Worm (Caenorhabditis elegans) whole organism, L1 larva: ENCODE data around the gene spcs-2.
A peak's percentile ranks its signal among the peaks of the same experiment; 100 is the strongest.

ENCODE experiments used
- C16A3.4 ChIP-seq: fragments of 150-350 bp; optimal IDR thresholded peaks from 2 replicates; lab custom pipeline; 2014; ENCODE audit warnings: missing biosample characterization, missing genetic modification characterization
- alr-1 ChIP-seq: fragments of 200-800 bp; sonication (Bioruptor generic); optimal IDR thresholded peaks from 2 replicates; lab custom pipeline; 2018; ENCODE audit warnings: borderline replicate concordance, mild to moderate bottlenecking, missing genetic modification characterization, missing compliant biosample characterization
- aly-2 ChIP-seq: fragments of 150-350 bp; optimal IDR thresholded peaks from 2 replicates; lab custom pipeline; 2014; ENCODE audit warnings: missing biosample characterization, missing genetic modification characterization
- ama-1 ChIP-seq: fragments of 150-350 bp; optimal IDR thresholded peaks from 2 replicates; lab custom pipeline; 2014
- blmp-1 ChIP-seq: fragments of 150-350 bp; optimal IDR thresholded peaks from 2 replicates; lab custom pipeline; 2014; ENCODE audit warnings: missing biosample characterization, missing genetic modification characterization
- ceh-82 ChIP-seq, 3 experiments: fragments of 150-350 bp in 1 of 3; sonication (generic microtip) in 2 of 3; optimal IDR thresholded peaks; 2 replicates each; lab custom pipeline; 2014 to 2017; ENCODE audit warnings: missing biosample characterization in 3 of 3, missing genetic modification characterization in 3 of 3
- ceh-88 ChIP-seq: fragments of 200-800 bp; sonication (Bioruptor generic); IDR thresholded peaks from 2 replicates; pipeline ENCODE4 v1.3.6; 2022; ENCODE audit warnings: missing genetic modification characterization, missing compliant biosample characterization
- ces-1 ChIP-seq: fragments of 150-350 bp; optimal IDR thresholded peaks from 2 replicates; lab custom pipeline; 2014; ENCODE audit warnings: missing biosample characterization, missing genetic modification reagents, missing genetic modification characterization
- dpl-1 ChIP-seq, 3 experiments: fragments of 150-350 bp in 2 of 3; sonication (generic microtip) in 1 of 3; optimal IDR thresholded peaks; 2 replicates each; lab custom pipeline; 2014 to 2017; ENCODE audit warnings: missing biosample characterization in 3 of 3, missing genetic modification characterization in 3 of 3, missing genetic modification reagents in 3 of 3
- efl-1 ChIP-seq, 4 experiments: fragments of 150-350 bp; optimal IDR thresholded peaks in 3 of 4; peaks in 1 of 4; 1 replicate in 1 of 4; 2 replicates in 3 of 4; lab custom pipeline; 2014; ENCODE audit warnings: missing biosample characterization in 2 of 4, missing genetic modification characterization in 2 of 4, missing genetic modification reagents in 2 of 4
- elt-2 ChIP-seq: sonication (generic microtip); optimal IDR thresholded peaks from 2 replicates; lab custom pipeline; 2016; ENCODE audit warnings: missing genetic modification characterization, mild to moderate bottlenecking, inconsistent platforms, missing compliant biosample characterization, missing genetic modification reagents
- elt-3 ChIP-seq, 6 experiments: fragments of 150-350 bp in 1 of 6; sonication (generic microtip); optimal IDR thresholded peaks; 2 replicates each; lab custom pipeline; 2017 to 2018; ENCODE audit warnings: missing biosample characterization in 6 of 6, missing genetic modification characterization in 6 of 6, inconsistent platforms in 1 of 6
- fkh-4 ChIP-seq: sonication (generic microtip); optimal IDR thresholded peaks from 2 replicates; lab custom pipeline; 2016; ENCODE audit warnings: missing compliant biosample characterization, missing genetic modification characterization, borderline replicate concordance
- fkh-8 ChIP-seq: sonication (generic microtip); optimal IDR thresholded peaks from 2 replicates; lab custom pipeline; 2016; ENCODE audit warnings: mild to moderate bottlenecking, missing genetic modification characterization, missing compliant biosample characterization
- grh-1 ChIP-seq: fragments of 200-800 bp; sonication (Bioruptor generic); IDR thresholded peaks from 2 replicates; pipeline ENCODE4 v1.3.6; 2022; ENCODE audit warnings: missing genetic modification reagents, missing genetic modification characterization, missing compliant biosample characterization
- hlh-4 ChIP-seq: sonication (generic microtip); optimal IDR thresholded peaks from 2 replicates; lab custom pipeline; 2016; ENCODE audit warnings: mild to moderate bottlenecking, missing genetic modification characterization, missing compliant biosample characterization
- hpl-2 ChIP-seq: fragments of 150-350 bp; optimal IDR thresholded peaks from 2 replicates; lab custom pipeline; 2014; ENCODE audit warnings: missing biosample characterization, missing genetic modification reagents, missing genetic modification characterization
- isw-1 ChIP-seq: fragments of 200-800 bp; sonication (Bioruptor generic); IDR thresholded peaks from 2 replicates; pipeline ENCODE4 v1.3.6; 2022; ENCODE audit warnings: missing genetic modification characterization, missing compliant biosample characterization
- lin-13 ChIP-seq: fragments of 150-350 bp; optimal IDR thresholded peaks from 2 replicates; lab custom pipeline; 2014; ENCODE audit warnings: missing biosample characterization, missing genetic modification reagents, missing genetic modification characterization
- lin-14 ChIP-seq: fragments of 200-800 bp; sonication (Bioruptor generic); optimal IDR thresholded peaks from 2 replicates; lab custom pipeline; 2018; ENCODE audit warnings: mild to moderate bottlenecking, missing genetic modification characterization, moderate library complexity, missing compliant biosample characterization
- lir-3 ChIP-seq: sonication (generic microtip); optimal IDR thresholded peaks from 2 replicates; lab custom pipeline; 2016; ENCODE audit warnings: mild to moderate bottlenecking, missing genetic modification characterization, moderate library complexity, missing compliant biosample characterization; ENCODE audit not compliant: poor library complexity
- lsy-2 ChIP-seq, 2 experiments: fragments of 150-350 bp; optimal IDR thresholded peaks; 2 replicates each; lab custom pipeline; 2014; ENCODE audit warnings: missing biosample characterization in 2 of 2, missing genetic modification characterization in 2 of 2
- mab-9 ChIP-seq: fragments of 200-800 bp; sonication (Bioruptor generic); IDR thresholded peaks from 2 replicates; pipeline ENCODE4 v1.3.6; 2022; ENCODE audit warnings: missing genetic modification reagents, missing genetic modification characterization, missing compliant biosample characterization
- mef-2 ChIP-seq: fragments of 150-350 bp; optimal IDR thresholded peaks from 2 replicates; lab custom pipeline; 2014; ENCODE audit warnings: missing biosample characterization, missing genetic modification characterization
- nhr-11 ChIP-seq: fragments of 150-350 bp; optimal IDR thresholded peaks from 2 replicates; lab custom pipeline; 2014; ENCODE audit warnings: missing biosample characterization, missing genetic modification characterization
- nhr-12 ChIP-seq: sonication (generic microtip); optimal IDR thresholded peaks from 2 replicates; lab custom pipeline; 2017; ENCODE audit warnings: missing biosample characterization, missing genetic modification characterization
- nhr-20 ChIP-seq: sonication (generic microtip); optimal IDR thresholded peaks from 2 replicates; lab custom pipeline; 2016; ENCODE audit warnings: mild to moderate bottlenecking, missing genetic modification characterization, missing compliant biosample characterization
- nhr-47 ChIP-seq: sonication (generic microtip); optimal IDR thresholded peaks from 2 replicates; lab custom pipeline; 2016; ENCODE audit warnings: mild to moderate bottlenecking, missing genetic modification characterization, moderate library complexity, missing compliant biosample characterization
- nhr-84 ChIP-seq: sonication (generic microtip); optimal IDR thresholded peaks from 2 replicates; lab custom pipeline; 2017; ENCODE audit warnings: missing biosample characterization, missing genetic modification characterization
- pax-3 ChIP-seq: fragments of 200-800 bp; sonication (Bioruptor generic); optimal IDR thresholded peaks from 2 replicates; lab custom pipeline; 2018; ENCODE audit warnings: mild to moderate bottlenecking, missing genetic modification characterization, moderate library complexity, missing compliant biosample characterization
- snpc-4 ChIP-seq: fragments of 150-350 bp; optimal IDR thresholded peaks from 2 replicates; lab custom pipeline; 2014; ENCODE audit warnings: missing biosample characterization, missing genetic modification characterization
- snu-23 ChIP-seq: sonication (generic microtip); optimal IDR thresholded peaks from 2 replicates; lab custom pipeline; 2016; ENCODE audit warnings: missing genetic modification characterization, missing compliant biosample characterization
- sup-37 ChIP-seq: fragments of 200-800 bp; sonication (Bioruptor generic); optimal IDR thresholded peaks from 2 replicates; lab custom pipeline; 2018; ENCODE audit warnings: mild to moderate bottlenecking, missing genetic modification characterization, missing compliant biosample characterization
- swsn-7 ChIP-seq: sonication (generic microtip); optimal IDR thresholded peaks from 2 replicates; lab custom pipeline; 2016; ENCODE audit warnings: missing genetic modification characterization, missing compliant biosample characterization
- tlp-1 ChIP-seq: fragments of 150-350 bp; optimal IDR thresholded peaks from 2 replicates; lab custom pipeline; 2014; ENCODE audit warnings: missing biosample characterization, missing genetic modification characterization
- unc-130 ChIP-seq: fragments of 150-350 bp; optimal IDR thresholded peaks from 2 replicates; lab custom pipeline; 2017; ENCODE audit warnings: missing biosample characterization, missing genetic modification characterization, inconsistent platforms
- unc-30 ChIP-seq: sonication (generic microtip); optimal IDR thresholded peaks from 2 replicates; lab custom pipeline; 2017; ENCODE audit warnings: missing biosample characterization, missing genetic modification characterization
- vab-15 ChIP-seq: sonication (generic microtip); optimal IDR thresholded peaks from 2 replicates; lab custom pipeline; 2017; ENCODE audit warnings: missing genotype, mild to moderate bottlenecking, missing genetic modification characterization, missing compliant biosample characterization
- zip-4 ChIP-seq: fragments of 200-800 bp; sonication (Bioruptor generic); optimal IDR thresholded peaks from 2 replicates; lab custom pipeline; 2018; ENCODE audit warnings: mild to moderate bottlenecking, missing genetic modification characterization, moderate library complexity, missing compliant biosample characterization
- ztf-11 ChIP-seq, 2 experiments: sonication (generic microtip); optimal IDR thresholded peaks; 2 replicates each; lab custom pipeline; 2016 to 2017; ENCODE audit warnings: missing genetic modification characterization in 2 of 2, missing biosample characterization in 1 of 2, missing compliant biosample characterization in 1 of 2

The spcs-2 gene

ce11 chrIII:12848981-12849589 is 25.7 kb upstream of the spcs-2 start (continued):
- peak; percentile 85 to 99 (median 96) for TF ChIP-seq elt-3 (tag; optimal IDR thresholded peaks at IDR 0.05; lab: Kevin White, UChicago)
- TF ChIP-seq C16A3.4 (tag; lab: Kevin White, UChicago): no peak
- no peak for TF ChIP-seq elt-2 (tag; lab: Kevin White, UChicago)
- TF ChIP-seq nhr-20: peak; percentile 83
- no peak for TF ChIP-seq fkh-8 (tag; lab: Kevin White, UChicago)
- TF ChIP-seq unc-30 (tag; lab: Kevin White, UChicago): no peak
- no peak for TF ChIP-seq snpc-4
- no peak for TF ChIP-seq ceh-82 (tag; optimal IDR thresholded peaks at IDR 0.05; lab: Kevin White, UChicago)
- TF ChIP-seq nhr-84 (tag; lab: Kevin White, UChicago): no peak
- TF ChIP-seq lsy-2 (tag; optimal IDR thresholded peaks at IDR 0.05; lab: Kevin White, UChicago): peak; percentile 25 to 70
- TF ChIP-seq fkh-4 (tag; lab: Kevin White, UChicago): no peak
- TF ChIP-seq alr-1 (tag; lab: Kevin White, UChicago): no peak
- peak; percentile 45; the same call in 1 of the 2 replicates for TF ChIP-seq grh-1
- TF ChIP-seq vab-15 (tag; lab: Kevin White, UChicago): peak; percentile 49
- TF ChIP-seq isw-1 (GFP tag; lab: Robert Waterston, UW): no peak
- no peak for TF ChIP-seq sup-37
- no peak for TF ChIP-seq unc-130 (tag; lab: Kevin White, UChicago)
- peak; percentile 60 for TF ChIP-seq snu-23 (GFP tag; lab: Kevin White, UChicago)

- TF ChIP-seq ces-1: no peak
Measured at ce11 chrIII:12849691-12850090, 25.1 kb upstream of the spcs-2 start.

ce11 chrIII:12851034-12851433 is 23.8 kb upstream of the spcs-2 start:
- TF ChIP-seq tlp-1: no peak
- TF ChIP-seq nhr-20: peak; percentile 25
- no peak for TF ChIP-seq aly-2 (tag; lab: Kevin White, UChicago)
- TF ChIP-seq hpl-2: no peak
- peak; percentile 97 for TF ChIP-seq blmp-1
- TF ChIP-seq swsn-7 (tag; lab: Kevin White, UChicago): no peak
- peak in 4 of 6 experiments; percentile 30 to 68 (median 46) for TF ChIP-seq elt-3 (tag; optimal IDR thresholded peaks at IDR 0.05; lab: Kevin White, UChicago)
- no peak for TF ChIP-seq pax-3 (tag; lab: Kevin White, UChicago)
- TF ChIP-seq lin-14 (GFP tag; lab: Kevin White, UChicago): peak; percentile 14
- no peak for TF ChIP-seq ceh-82 (tag; optimal IDR thresholded peaks at IDR 0.05; lab: Kevin White, UChicago)
- TF ChIP-seq, all 84 proteins: peak for 4

- no peak for TF ChIP-seq efl-1 (optimal IDR thresholded peaks at IDR 0.05; lab: Kevin White, UChicago)
- peak in 1 of 2 experiments; percentile 19 for TF ChIP-seq efl-1 (GFP tag; optimal IDR thresholded peaks at IDR 0.05 in 1 of 2; lab: Kevin White, UChicago)
- no peak for TF ChIP-seq zip-4 (GFP tag; lab: Kevin White, UChicago)
Measured at ce11 chrIII:12855394-12855793, 19.4 kb upstream of the spcs-2 start, which contains the start of gene Y37D8A.5. Gene Y37D8A.5 (minus strand): TSS chrIII:12855494.

- TF ChIP-seq zip-4 (GFP tag; lab: Kevin White, UChicago): no peak
Measured at ce11 chrIII:12856628-12857027, 18.2 kb upstream of the spcs-2 start, which contains the start of gene Y37D8A.26. Gene Y37D8A.26 (minus strand): TSS chrIII:12856728.

ce11 chrIII:12860119-12860518 is 14.7 kb upstream of the spcs-2 start:
- TF ChIP-seq snu-23 (GFP tag; lab: Kevin White, UChicago) (peak; percentile 28), pax-3 (tag; lab: Kevin White, UChicago) (no peak), hpl-2 (no peak), nhr-47 (tag; lab: Kevin White, UChicago) (peak; percentile 5), nhr-20 (no peak), ztf-11 (tag; optimal IDR thresholded peaks at IDR 0.05; lab: Kevin White, UChicago) (no peak), hlh-4 (no peak), nhr-11 (no peak), dpl-1 (GFP tag; optimal IDR thresholded peaks at IDR 0.05; lab: Kevin White, UChicago) (peak in 1 of 3 experiments; percentile 7), ama-1 (no peak), lsy-2 (tag; optimal IDR thresholded peaks at IDR 0.05; lab: Kevin White, UChicago) (peak in 1 of 2 experiments; percentile 14), mef-2 (no peak), lin-13 (GFP tag; lab: Kevin White, UChicago) (no peak), elt-3 (tag; optimal IDR thresholded peaks at IDR 0.05; lab: Kevin White, UChicago) (peak in 1 of 6 experiments; percentile 16), ceh-88 (no peak), swsn-7 (tag; lab: Kevin White, UChicago) (no peak), lir-3 (tag; lab: Kevin White, UChicago) (no peak), mab-9 (GFP tag; lab: Robert Waterston, UW) (no peak), blmp-1 (peak; percentile 97), lin-14 (GFP tag; lab: Kevin White, UChicago) (peak; percentile 54), nhr-12 (tag; lab: Kevin White, UChicago) (no peak)
